Fruit fly (Drosophila melanogaster) whole organism, pupa: ENCODE data around the gene WDY.
"Not testable (repeated sequence)": the region's sequence is repeated elsewhere in the genome, so short reads cannot be mapped to it uniquely, and the experiment has no call there.

Experiments
- CG10348 ChIP-seq: fragments of 200-800 bp; sonication (Bioruptor generic); IDR thresholded peaks from 2 replicates; pipeline ENCODE4 v1.3.6; 2022; ENCODE audit warnings: missing biosample characterization, missing genetic modification characterization
- CG34367 ChIP-seq: fragments of 200-800 bp; sonication (Bioruptor generic); optimal IDR thresholded peaks from 2 replicates; lab custom pipeline; 2018; ENCODE audit warnings: missing biosample characterization, mild to moderate bottlenecking, missing genetic modification characterization
- gl ChIP-seq: fragments of 200-800 bp; sonication (Bioruptor generic); optimal IDR thresholded peaks from 2 replicates; lab custom pipeline; 2018; ENCODE audit warnings: missing biosample characterization, mild to moderate bottlenecking, missing genetic modification characterization

The WDY gene

dm6 chrY:2273122-2273521 lies at the start of gene WDY:
Gene WDY, plus strand, starts transcription at chrY:2273422.
- TF ChIP-seq gl (tag; lab: Kevin White, UChicago); CG10348 (GFP tag; lab: Robert Waterston, UW); CG34367: not testable (repeated sequence)
